Worm (Caenorhabditis elegans) whole organism, midembryonic: ENCODE data around the gene eral-1.

ENCODE experiments used
- T22C8.4 ChIP-seq: fragments of 200-800 bp; sonication (Bioruptor generic); IDR thresholded peaks from 2 replicates; pipeline ENCODE4 v1.3.6; 2022; ENCODE audit warnings: missing genetic modification characterization, missing compliant biosample characterization
- cog-1 ChIP-seq: sonication (generic microtip); optimal IDR thresholded peaks from 2 replicates; lab custom pipeline; 2016; ENCODE audit warnings: missing genetic modification characterization, missing compliant biosample characterization
- flt-1 ChIP-seq: fragments of 200-800 bp; sonication (Bioruptor generic); IDR thresholded peaks from 2 replicates; pipeline ENCODE4 v1.3.6; 2022; ENCODE audit warnings: missing genetic modification characterization, missing compliant biosample characterization
- klf-2 ChIP-seq: fragments of 200-800 bp; sonication (Bioruptor generic); conservative IDR thresholded peaks from 2 replicates; pipeline ENCODE4 v1.3.6; 2022; ENCODE audit warnings: missing genetic modification reagents, missing genetic modification characterization, missing compliant biosample characterization
- tab-1 ChIP-seq: fragments of 200-800 bp; sonication (Bioruptor generic); IDR thresholded peaks from 2 replicates; pipeline ENCODE4 v1.3.6; 2022; ENCODE audit warnings: missing genetic modification characterization, missing compliant biosample characterization
- ztf-23 ChIP-seq: fragments of 200-800 bp; sonication (Bioruptor generic); IDR thresholded peaks from 2 replicates; pipeline ENCODE4 v1.3.6; 2022; ENCODE audit warnings: missing genetic modification reagents, missing genetic modification characterization, missing compliant biosample characterization
- ztf-29 ChIP-seq: fragments of 200-800 bp; sonication (Bioruptor generic); IDR thresholded peaks from 2 replicates; pipeline ENCODE4 v1.3.6; 2022; ENCODE audit warnings: missing genetic modification reagents, missing genetic modification characterization, missing compliant biosample characterization

ce11 chrII:9619402-9619862, 29.9 kb upstream of the eral-1 start:
- TF ChIP-seq ztf-23 (GFP tag; lab: Robert Waterston, UW): 0 out of 2 replicates have a peak, but pooled peaks have one; percentile 44
- no peak for TF ChIP-seq klf-2 (GFP tag; lab: Robert Waterston, UW)
- no peak for TF ChIP-seq tab-1 (GFP tag; lab: Robert Waterston, UW)
- peak; percentile 72 for TF ChIP-seq cog-1 (tag; lab: Kevin White, UChicago)
- TF ChIP-seq ztf-29 (GFP tag; lab: Robert Waterston, UW): no peak
- TF ChIP-seq flt-1 (GFP tag; lab: Robert Waterston, UW): peak; percentile 50; the same call in 1 of the 2 replicates
- 0 out of 2 replicates have a peak, but pooled peaks have one; percentile 27 for TF ChIP-seq T22C8.4
